Worm (Caenorhabditis elegans): ENCODE results near the gene K04A8.20.

ce11 chrV:6541875-6542274 lies 7.4 kb upstream of the K04A8.20 start:
- no peak for TF ChIP-seq hlh-30 (tag; optimal IDR thresholded peaks at IDR 0.05; ENCODE audit: insufficient read depth)
- no peak for TF ChIP-seq ets-4 (tag; optimal IDR thresholded peaks at IDR 0.05)
- no peak for TF ChIP-seq ceh-6 (GFP tag; optimal IDR thresholded peaks at IDR 0.05)
- TF ChIP-seq pax-1 (tag; optimal IDR thresholded peaks at IDR 0.05) = no peak
- TF ChIP-seq pha-4 (tag; optimal IDR thresholded peaks at IDR 0.05) = no peak
